Fruit fly (Drosophila melanogaster) whole organism, wandering third instar larva: ENCODE results near the gene CG13131.

Source experiments
- Abd-B ChIP-seq: fragments of >200 bp; optimal IDR thresholded peaks from 2 replicates; lab custom pipeline; 2017; ENCODE audit warnings: missing biosample characterization, missing genetic modification characterization
- CG32264 ChIP-seq: fragments of 200-800 bp; sonication (Bioruptor generic); optimal IDR thresholded peaks from 2 replicates; lab custom pipeline; 2016; ENCODE audit warnings: missing biosample characterization, missing genetic modification characterization
- CG9705 ChIP-seq: fragments of 200-800 bp; sonication (Bioruptor generic); optimal IDR thresholded peaks from 2 replicates; lab custom pipeline; 2018; ENCODE audit warnings: missing biosample characterization, mild to moderate bottlenecking, missing genetic modification characterization
- CrebA ChIP-seq: fragments of 200-800 bp; sonication (Bioruptor generic); optimal IDR thresholded peaks from 2 replicates; lab custom pipeline; 2016; ENCODE audit warnings: missing biosample characterization, mild to moderate bottlenecking, missing genetic modification characterization, borderline replicate concordance
- Dfd ChIP-seq: fragments of >200 bp; optimal IDR thresholded peaks from 2 replicates; lab custom pipeline; 2017; ENCODE audit warnings: missing biosample characterization, missing genetic modification characterization
- Dif ChIP-seq: fragments of 200-275, 200-300 bp; sonication (Bioruptor generic); optimal IDR thresholded peaks from 2 replicates; lab custom pipeline; 2018; ENCODE audit warnings: missing biosample characterization, missing genetic modification characterization; ENCODE audit not compliant: partially characterized antibody
- GATAd ChIP-seq: sonication (Bioruptor generic); optimal IDR thresholded peaks from 2 replicates; lab custom pipeline; 2016; ENCODE audit warnings: missing biosample characterization, missing genetic modification characterization
- HLH106 ChIP-seq: fragments of 200-800 bp; optimal IDR thresholded peaks from 3 replicates; lab custom pipeline; 2019; ENCODE audit warnings: missing biosample characterization, mild to moderate bottlenecking, missing genetic modification characterization, moderate library complexity
- Hnf4 ChIP-seq: fragments of 200-800 bp; sonication (Bioruptor generic); optimal IDR thresholded peaks from 2 replicates; lab custom pipeline; 2016; ENCODE audit warnings: missing biosample characterization, mild to moderate bottlenecking, missing genetic modification characterization
- Hr78 ChIP-seq: fragments of >200 bp; optimal IDR thresholded peaks from 2 replicates; lab custom pipeline; 2017; ENCODE audit warnings: missing biosample characterization, missing genetic modification characterization
- Hr83 ChIP-seq: fragments of 200-300 bp; sonication (Bioruptor generic); optimal IDR thresholded peaks from 2 replicates; lab custom pipeline; 2016; ENCODE audit warnings: missing biosample characterization, mild to moderate bottlenecking, missing genetic modification characterization, moderate library complexity; ENCODE audit not compliant: poor library complexity, severe bottlenecking
- Jra ChIP-seq: sonication (Bioruptor generic); optimal IDR thresholded peaks from 2 replicates; lab custom pipeline; 2016; ENCODE audit warnings: missing biosample characterization, missing genetic modification characterization
- Mio ChIP-seq: sonication (Bioruptor generic); optimal IDR thresholded peaks from 2 replicates; lab custom pipeline; 2016; ENCODE audit warnings: missing biosample characterization, missing genetic modification characterization
- Myc ChIP-seq: fragments of >200 bp; optimal IDR thresholded peaks from 2 replicates; lab custom pipeline; 2017
- N ChIP-seq: fragments of >200 bp; optimal IDR thresholded peaks from 2 replicates; lab custom pipeline; 2018; ENCODE audit warnings: missing biosample characterization, missing external identifiers, missing genetic modification characterization
- OdsH ChIP-seq: fragments of 200-800 bp; sonication (Bioruptor generic); optimal IDR thresholded peaks from 2 replicates; lab custom pipeline; 2016; ENCODE audit warnings: missing biosample characterization, mild to moderate bottlenecking, missing genetic modification characterization
- Rel ChIP-seq, 2 experiments: fragments of 200-800 bp; sonication (Bioruptor generic) in 1 of 2; optimal IDR thresholded peaks; 2 replicates in 1 of 2; 3 replicates in 1 of 2; lab custom pipeline; 2016 to 2019; ENCODE audit warnings: mild to moderate bottlenecking in 2 of 2, missing biosample characterization in 2 of 2, missing genetic modification characterization in 2 of 2, moderate library complexity in 1 of 2
- Sp1 ChIP-seq: fragments of 200-800 bp; sonication (Bioruptor generic); optimal IDR thresholded peaks from 3 replicates; lab custom pipeline; 2019; ENCODE audit warnings: missing biosample characterization, mild to moderate bottlenecking, missing genetic modification characterization, moderate library complexity
- Vsx2 ChIP-seq: fragments of 200-300, 225-300 bp; sonication (Bioruptor generic); optimal IDR thresholded peaks from 2 replicates; lab custom pipeline; 2018; ENCODE audit warnings: missing biosample characterization, missing genetic modification characterization; ENCODE audit not compliant: partially characterized antibody
- br ChIP-seq: fragments of 200-800 bp; sonication (Bioruptor generic); optimal IDR thresholded peaks from 2 replicates; lab custom pipeline; 2016; ENCODE audit warnings: missing biosample characterization, missing genetic modification characterization
- brk ChIP-seq: fragments of 200-800 bp; sonication (Bioruptor generic); optimal IDR thresholded peaks from 2 replicates; lab custom pipeline; 2016; ENCODE audit warnings: missing biosample characterization, mild to moderate bottlenecking, missing genetic modification characterization
- dl ChIP-seq, 2 experiments: fragments of 175-275, 200-275 bp in 1 of 2; fragments of 200-275 bp in 1 of 2; sonication (Bioruptor generic); optimal IDR thresholded peaks; lab custom pipeline; 2018; ENCODE audit warnings: mild to moderate bottlenecking in 2 of 2, missing biosample characterization in 2 of 2, missing genetic modification characterization in 2 of 2, moderate library complexity in 2 of 2; ENCODE audit not compliant: partially characterized antibody in 2 of 2, insufficient read depth in 1 of 2
- dmrt93B ChIP-seq: fragments of 200-800 bp; sonication (Bioruptor generic); optimal IDR thresholded peaks from 2 replicates; lab custom pipeline; 2018; ENCODE audit warnings: missing biosample characterization, mild to moderate bottlenecking, missing genetic modification characterization
- dsf ChIP-seq: sonication (Bioruptor generic); optimal IDR thresholded peaks from 2 replicates; lab custom pipeline; 2016; ENCODE audit warnings: missing biosample characterization, missing genetic modification characterization, borderline replicate concordance
- ey ChIP-seq: fragments of 200-800 bp; sonication (Bioruptor generic); optimal IDR thresholded peaks from 2 replicates; lab custom pipeline; 2016; ENCODE audit warnings: missing biosample characterization, missing genetic modification characterization
- foxo ChIP-seq, 2 experiments: fragments of 200-800 bp; sonication (Bioruptor generic); optimal IDR thresholded peaks; 2 replicates in 1 of 2; 3 replicates in 1 of 2; lab custom pipeline; 2016 to 2017; ENCODE audit warnings: missing biosample characterization in 2 of 2, missing genetic modification characterization in 2 of 2
- fru ChIP-seq: fragments of 200-800 bp; sonication (Bioruptor generic); optimal IDR thresholded peaks from 3 replicates; lab custom pipeline; 2016; ENCODE audit warnings: missing biosample characterization, mild to moderate bottlenecking, missing genetic modification characterization
- h ChIP-seq: fragments of 200-800 bp; sonication (Bioruptor generic); optimal IDR thresholded peaks from 3 replicates; lab custom pipeline; 2016; ENCODE audit warnings: missing biosample characterization, mild to moderate bottlenecking, missing genetic modification characterization
- jim ChIP-seq: fragments of 175-275, 200-325 bp; sonication (Bioruptor generic); optimal IDR thresholded peaks from 2 replicates; lab custom pipeline; 2016; ENCODE audit warnings: missing biosample characterization, mild to moderate bottlenecking, missing genetic modification characterization
- lola ChIP-seq: fragments of >200 bp; optimal IDR thresholded peaks from 2 replicates; lab custom pipeline; 2017; ENCODE audit warnings: missing biosample characterization, missing genetic modification characterization
- pan ChIP-seq: fragments of >200 bp; optimal IDR thresholded peaks from 2 replicates; lab custom pipeline; 2017
- psq ChIP-seq: fragments of 200-800 bp; sonication (Bioruptor generic); optimal IDR thresholded peaks from 3 replicates; lab custom pipeline; 2017; ENCODE audit warnings: missing biosample characterization, mild to moderate bottlenecking, missing genetic modification characterization, moderate library complexity
- rgr ChIP-seq: fragments of 200-800 bp; sonication (Bioruptor generic); optimal IDR thresholded peaks from 3 replicates; lab custom pipeline; 2016; ENCODE audit warnings: missing biosample characterization, mild to moderate bottlenecking, missing genetic modification characterization
- sage ChIP-seq: fragments of 200-800 bp; sonication (Bioruptor generic); optimal IDR thresholded peaks from 2 replicates; lab custom pipeline; 2016; ENCODE audit warnings: missing biosample characterization, mild to moderate bottlenecking, missing genetic modification characterization
- sv ChIP-seq: fragments of 200-800 bp; sonication (Bioruptor generic); optimal IDR thresholded peaks from 3 replicates; lab custom pipeline; 2016; ENCODE audit warnings: missing biosample characterization, missing genetic modification characterization
- tai ChIP-seq: sonication (Bioruptor generic); optimal IDR thresholded peaks from 2 replicates; lab custom pipeline; 2016; ENCODE audit warnings: missing biosample characterization, missing genetic modification characterization
- usp ChIP-seq: fragments of >200 bp; optimal IDR thresholded peaks from 2 replicates; lab custom pipeline; 2017; ENCODE audit warnings: missing biosample characterization, missing genetic modification characterization
- woc ChIP-seq: sonication (Bioruptor generic); optimal IDR thresholded peaks from 2 replicates; lab custom pipeline; 2016; ENCODE audit warnings: missing biosample characterization, mild to moderate bottlenecking, missing genetic modification characterization

The CG13131 gene

DNA sequence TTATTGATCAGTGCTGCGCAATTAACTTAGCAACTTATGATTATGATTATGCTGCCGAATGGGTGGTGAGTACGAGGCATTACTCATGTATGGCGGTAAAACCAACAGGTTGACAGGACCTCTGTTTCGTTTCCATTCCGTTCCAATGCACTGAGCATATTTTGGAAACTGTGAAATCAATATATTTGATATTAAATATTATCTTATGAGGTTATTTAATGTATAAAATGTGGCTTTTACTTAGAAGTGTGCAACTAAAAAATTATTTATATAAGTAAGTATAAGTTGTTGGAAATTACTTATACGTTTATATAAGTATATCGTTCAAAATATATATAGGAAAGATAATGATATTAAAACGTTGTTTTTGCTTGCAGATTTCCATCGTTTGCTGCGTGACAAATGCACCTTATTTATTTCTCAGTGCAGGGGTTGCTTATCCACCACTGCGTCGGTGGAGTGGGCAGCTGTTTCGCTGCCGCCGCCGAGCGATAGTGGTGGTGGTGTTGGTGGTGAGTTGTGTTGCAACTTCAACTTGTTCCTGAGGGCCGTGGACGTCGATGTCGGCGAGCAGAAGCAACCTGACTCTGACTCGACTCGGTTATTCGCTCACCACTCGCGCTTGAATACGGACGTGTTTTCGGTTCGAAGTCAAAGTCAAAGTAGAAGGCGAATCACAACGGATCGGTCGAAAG lies 33.0 kb downstream of the CG13131 start, which contains the start of gene bib:
Gene bib (plus strand): TSS at position 568 of the 695 bp plus-strand sequence.
- TF ChIP-seq Myc (lab: Kevin White, UChicago) (no peak), dsf (peak; percentile 15), Abd-B (GFP tag; lab: Kevin White, UChicago) (no peak), jim (GFP tag; lab: Kevin White, UChicago) (no peak), pan (lab: Kevin White, UChicago) (no peak), GATAd (GFP tag; lab: Kevin White, UChicago) (no peak), Hr78 (GFP tag; lab: Kevin White, UChicago) (no peak), Dfd (GFP tag; lab: Kevin White, UChicago) (no peak), Vsx2 (GFP tag; lab: Kevin White, UChicago) (peak; percentile 59), Hr83 (GFP tag; lab: Kevin White, UChicago) (peak; percentile 48), OdsH (GFP tag; lab: Kevin White, UChicago) (peak; percentile 89), HLH106 (tag; lab: Kevin White, UChicago) (peak; percentile 88), h (peak; percentile 81), brk (GFP tag; lab: Kevin White, UChicago) (peak; percentile 85), dl (GFP tag; optimal IDR thresholded peaks at IDR 0.05; lab: Kevin White, UChicago; ENCODE audit: insufficient read depth in 1 of 2, partially characterized antibody in 2 of 2) (no peak), lola (GFP tag; lab: Kevin White, UChicago) (no peak), br (GFP tag; lab: Kevin White, UChicago) (peak; percentile 52), rgr (GFP tag; lab: Kevin White, UChicago) (peak; percentile 86), sv (GFP tag; lab: Kevin White, UChicago) (peak; percentile 72), woc (peak; percentile 53), Dif (peak; percentile 66), N (GFP tag; lab: Kevin White, UChicago) (no peak), Sp1 (peak; percentile 90), CG9705 (GFP tag; lab: Kevin White, UChicago) (peak; percentile 57), foxo (GFP tag; optimal IDR thresholded peaks at IDR 0.05; lab: Kevin White, UChicago) (peak in 1 of 2 experiments; percentile 90), psq (GFP tag; lab: Kevin White, UChicago) (peak; percentile 88), Rel (GFP tag; optimal IDR thresholded peaks at IDR 0.05; lab: Kevin White, UChicago) (peak; percentile 79), Rel (tag; optimal IDR thresholded peaks at IDR 0.05; lab: Kevin White, UChicago) (peak; percentile 42), dmrt93B (peak; percentile 80), Jra (GFP tag; lab: Kevin White, UChicago) (peak; percentile 17), sage (peak; percentile 78), Hnf4 (peak; percentile 70), tai (GFP tag; lab: Kevin White, UChicago) (peak; percentile 84), usp (no peak), ey (peak; percentile 73), CrebA (GFP tag; lab: Kevin White, UChicago) (peak; percentile 66), fru (GFP tag; lab: Kevin White, UChicago) (peak; percentile 86), CG32264 (GFP tag; lab: Kevin White, UChicago) (no peak), Mio (GFP tag; lab: Kevin White, UChicago) (no peak)

DNA sequence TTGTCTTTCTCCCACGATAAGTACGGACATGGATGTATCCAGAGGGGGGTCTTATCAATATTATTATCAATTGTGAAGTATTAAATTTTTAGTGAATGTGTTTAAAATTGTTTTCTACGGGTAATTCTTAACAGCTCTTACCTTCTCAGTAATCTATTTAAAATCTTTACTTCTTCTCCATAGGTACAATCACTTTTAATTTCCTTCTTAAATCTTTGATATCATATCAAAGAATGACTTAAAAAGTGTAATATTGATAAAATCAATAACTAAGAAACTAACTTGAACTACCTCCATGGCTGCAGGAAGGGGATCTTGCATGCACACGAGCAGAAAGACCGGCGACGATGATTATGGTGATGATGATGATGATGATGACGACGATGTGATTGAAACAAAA lies 34.7 kb downstream of the CG13131 start:
- TF ChIP-seq N (GFP tag; lab: Kevin White, UChicago), result no peak
- no peak for TF ChIP-seq GATAd (GFP tag; lab: Kevin White, UChicago)
- TF ChIP-seq h, result peak; percentile 87
- TF ChIP-seq CG9705 (GFP tag; lab: Kevin White, UChicago), result peak; percentile 61
- TF ChIP-seq jim (GFP tag; lab: Kevin White, UChicago), result no peak
- TF ChIP-seq fru (GFP tag; lab: Kevin White, UChicago), result peak; percentile 92
- peak; percentile 35 for TF ChIP-seq Hnf4
- TF ChIP-seq sv (GFP tag; lab: Kevin White, UChicago), result no peak
- peak; percentile 76 for TF ChIP-seq dmrt93B
- TF ChIP-seq Abd-B (GFP tag; lab: Kevin White, UChicago), result no peak
- TF ChIP-seq rgr (GFP tag; lab: Kevin White, UChicago), result peak; percentile 72
- TF ChIP-seq foxo (GFP tag; optimal IDR thresholded peaks at IDR 0.05; lab: Kevin White, UChicago), result peak in 1 of 2 experiments; percentile 87
- TF ChIP-seq dsf, result no peak
- peak; percentile 51 for TF ChIP-seq brk (GFP tag; lab: Kevin White, UChicago)
- TF ChIP-seq psq (GFP tag; lab: Kevin White, UChicago), result peak; percentile 70
- peak; percentile 29 for TF ChIP-seq woc
- TF ChIP-seq Jra (GFP tag; lab: Kevin White, UChicago), result peak; percentile 23
- no peak for TF ChIP-seq Rel (GFP tag; optimal IDR thresholded peaks at IDR 0.05; lab: Kevin White, UChicago)
- peak; percentile 51 for TF ChIP-seq Rel (tag; optimal IDR thresholded peaks at IDR 0.05; lab: Kevin White, UChicago)
- TF ChIP-seq Myc (lab: Kevin White, UChicago), result no peak
- no peak for TF ChIP-seq lola (GFP tag; lab: Kevin White, UChicago)
- peak; percentile 13 for TF ChIP-seq br (GFP tag; lab: Kevin White, UChicago)
- peak; percentile 91 for TF ChIP-seq Sp1
- peak; percentile 79 for TF ChIP-seq OdsH (GFP tag; lab: Kevin White, UChicago)
- no peak for TF ChIP-seq tai (GFP tag; lab: Kevin White, UChicago)
- TF ChIP-seq ey, result peak; percentile 70
- no peak for TF ChIP-seq Hr78 (GFP tag; lab: Kevin White, UChicago)
- peak; percentile 90 for TF ChIP-seq HLH106 (tag; lab: Kevin White, UChicago)
